Fruit fly (Drosophila melanogaster) whole organism, prepupa: Measurements from ENCODE around the gene CG14567.

ENCODE experiments used
- CG11762 ChIP-seq: fragments of 200-800 bp; sonication (Bioruptor generic); optimal IDR thresholded peaks from 3 replicates; lab custom pipeline; 2016; ENCODE audit warnings: missing biosample characterization, missing genetic modification characterization; ENCODE audit not compliant: insufficient read depth
- CG1621 ChIP-seq: fragments of 200-800 bp; sonication (Bioruptor generic); optimal IDR thresholded peaks from 3 replicates; lab custom pipeline; 2018; ENCODE audit warnings: missing biosample characterization, mild to moderate bottlenecking, missing genetic modification characterization
- CG16779 ChIP-seq: fragments of 200-800 bp; sonication (Bioruptor generic); optimal IDR thresholded peaks from 3 replicates; lab custom pipeline; 2017; ENCODE audit warnings: missing biosample characterization, mild to moderate bottlenecking, missing genetic modification characterization
- CG32006 ChIP-seq: fragments of 200-800 bp; sonication (Bioruptor generic); optimal IDR thresholded peaks from 3 replicates; lab custom pipeline; 2017; ENCODE audit warnings: missing biosample characterization, mild to moderate bottlenecking, missing genetic modification characterization
- CG8319 ChIP-seq: fragments of 200-800 bp; sonication (Bioruptor generic); optimal IDR thresholded peaks from 3 replicates; lab custom pipeline; 2016; ENCODE audit warnings: missing biosample characterization, missing genetic modification characterization
- CG8632 ChIP-seq: fragments of 200-800 bp; sonication (Bioruptor generic); optimal IDR thresholded peaks from 3 replicates; lab custom pipeline; 2016; ENCODE audit warnings: missing biosample characterization, missing genetic modification characterization
- Gug ChIP-seq: fragments of 200-800 bp; sonication (Bioruptor generic); IDR thresholded peaks from 2 replicates; pipeline ENCODE4 v1.3.6; 2022; ENCODE audit warnings: missing biosample characterization, missing genetic modification characterization
- Hr38 ChIP-seq: sonication (Bioruptor generic); optimal IDR thresholded peaks from 2 replicates; lab custom pipeline; 2016; ENCODE audit warnings: missing biosample characterization, missing genetic modification characterization
- Lpt ChIP-seq: fragments of 200-800 bp; sonication (Bioruptor generic); optimal IDR thresholded peaks from 3 replicates; lab custom pipeline; 2016; ENCODE audit warnings: missing biosample characterization, missing genetic modification characterization
- Smox ChIP-seq: fragments of 200-800 bp; sonication (Bioruptor generic); optimal IDR thresholded peaks from 3 replicates; lab custom pipeline; 2016; ENCODE audit warnings: missing biosample characterization, missing genetic modification characterization
- Sox14 ChIP-seq: fragments of 200-800 bp; sonication (Bioruptor generic); optimal IDR thresholded peaks from 3 replicates; lab custom pipeline; 2016; ENCODE audit warnings: missing biosample characterization, missing genetic modification characterization
- net ChIP-seq: fragments of 200-800 bp; sonication (Bioruptor generic); optimal IDR thresholded peaks from 3 replicates; lab custom pipeline; 2016; ENCODE audit warnings: missing biosample characterization, missing genetic modification characterization

DNA sequence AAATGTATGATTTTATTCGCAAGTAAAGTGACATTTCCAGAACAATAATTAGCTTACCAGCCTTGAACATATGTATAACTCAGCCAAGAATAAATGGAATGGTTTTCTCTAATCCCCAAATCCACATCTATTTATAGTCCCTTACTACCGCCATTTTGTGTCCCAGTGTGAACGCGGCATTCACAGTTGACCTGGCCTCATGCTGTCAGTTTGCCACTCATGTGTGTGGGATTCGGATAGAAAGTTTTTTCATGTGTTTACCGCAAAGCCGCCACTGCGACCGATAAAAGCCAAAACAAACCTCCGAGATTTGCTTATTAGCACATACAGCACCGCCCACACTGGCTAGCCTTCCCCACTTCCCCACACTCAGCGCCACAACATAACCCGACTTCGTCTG lies 27.7 kb upstream of the CG14567 start:
- TF ChIP-seq Lpt (no peak), CG16779 (tag; lab: Kevin White, UChicago) (no peak), CG8632 (GFP tag; lab: Kevin White, UChicago) (no peak), CG8319 (GFP tag; lab: Kevin White, UChicago) (no peak), CG32006 (GFP tag; lab: Kevin White, UChicago) (no peak), Hr38 (no peak), CG1621 (no peak), Smox (no peak), CG11762 (no peak), Gug (GFP tag; lab: Robert Waterston, UW) (no peak), Sox14 (GFP tag; lab: Kevin White, UChicago) (no peak), net (GFP tag; lab: Kevin White, UChicago) (no peak)
